Worm (Caenorhabditis elegans): ENCODE data around the gene npr-26.

DNA sequence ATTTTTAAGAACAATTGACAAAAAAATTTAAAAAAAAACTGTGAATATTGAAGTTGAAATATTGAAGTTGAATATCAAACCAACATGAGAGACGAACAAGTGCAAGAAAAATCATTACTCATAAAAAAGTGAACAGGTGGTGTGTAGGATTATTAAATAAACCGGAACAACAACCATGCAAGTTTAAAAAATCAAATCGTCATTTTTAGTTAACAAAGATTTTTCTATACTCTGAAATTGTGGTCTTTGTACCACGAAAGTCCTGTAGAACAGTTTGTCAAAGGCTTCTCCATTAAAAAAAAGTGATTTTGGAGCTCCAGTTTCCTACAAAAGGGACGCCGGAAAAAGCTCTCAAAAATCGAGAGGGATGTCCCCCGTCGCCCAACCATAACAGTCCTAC is 22.4 kb upstream of the npr-26 start, which contains the start of gene C06A12.19:
- no peak for TF ChIP-seq unc-62 (GFP tag; optimal IDR thresholded peaks at IDR 0.05)
- TF ChIP-seq R02D3.7 (tag; optimal IDR thresholded peaks at IDR 0.05): no peak
- no peak for TF ChIP-seq ama-1 (optimal IDR thresholded peaks at IDR 0.05)
- no peak for TF ChIP-seq ztf-4 (tag; optimal IDR thresholded peaks at IDR 0.05)
- TF ChIP-seq pha-4 (tag; optimal IDR thresholded peaks at IDR 0.05): no peak
- no peak for TF ChIP-seq nhr-12 (tag; optimal IDR thresholded peaks at IDR 0.05)
- TF ChIP-seq ztf-11 (tag; optimal IDR thresholded peaks at IDR 0.05): no peak
- TF ChIP-seq pqm-1 (tag; optimal IDR thresholded peaks at IDR 0.05): no peak
- no peak for TF ChIP-seq lin-39 (tag; optimal IDR thresholded peaks at IDR 0.05)
- no peak for TF ChIP-seq ceh-82 (tag; optimal IDR thresholded peaks at IDR 0.05)
- no peak for TF ChIP-seq hmg-11 (tag; optimal IDR thresholded peaks at IDR 0.05)
- no peak for TF ChIP-seq ZK546.5 (tag; optimal IDR thresholded peaks at IDR 0.05)
- TF ChIP-seq nhr-77 (tag; optimal IDR thresholded peaks at IDR 0.05): no peak
- TF ChIP-seq egl-27 (tag; optimal IDR thresholded peaks at IDR 0.05): no peak

Measured in whole organism, L3 larva.